Worm (Caenorhabditis elegans): ENCODE results near the gene pkn-1.

Gene pkn-1

DNA sequence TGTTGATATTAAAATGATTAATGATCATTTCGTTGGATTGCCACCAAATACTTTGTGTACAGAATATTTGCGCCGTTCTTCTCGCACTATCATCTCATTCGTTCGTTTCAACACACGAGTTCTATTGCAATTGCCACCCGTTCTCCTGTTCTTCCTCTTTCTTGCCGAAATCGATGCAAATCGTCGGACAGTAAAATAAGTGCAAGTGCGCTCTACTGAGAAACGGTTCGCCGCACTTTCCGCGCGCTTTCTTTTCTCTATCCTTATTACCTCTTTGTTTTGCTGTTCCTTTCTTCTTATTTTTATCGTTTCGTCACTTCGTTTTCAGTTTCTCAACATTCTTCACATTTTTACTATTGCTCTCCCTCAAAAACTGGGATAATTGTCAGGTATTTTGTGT, 5.9 kb upstream of the pkn-1 start (continued):
- TF ChIP-seq php-3 (GFP tag; IDR thresholded peaks at IDR 0.05) (no peak), nhr-42 (GFP tag; IDR thresholded peaks at IDR 0.05) (no peak), lin-38 (GFP tag; IDR thresholded peaks at IDR 0.05) (peak; percentile 92), egl-27 (tag; optimal IDR thresholded peaks at IDR 0.05) (no peak)

DNA sequence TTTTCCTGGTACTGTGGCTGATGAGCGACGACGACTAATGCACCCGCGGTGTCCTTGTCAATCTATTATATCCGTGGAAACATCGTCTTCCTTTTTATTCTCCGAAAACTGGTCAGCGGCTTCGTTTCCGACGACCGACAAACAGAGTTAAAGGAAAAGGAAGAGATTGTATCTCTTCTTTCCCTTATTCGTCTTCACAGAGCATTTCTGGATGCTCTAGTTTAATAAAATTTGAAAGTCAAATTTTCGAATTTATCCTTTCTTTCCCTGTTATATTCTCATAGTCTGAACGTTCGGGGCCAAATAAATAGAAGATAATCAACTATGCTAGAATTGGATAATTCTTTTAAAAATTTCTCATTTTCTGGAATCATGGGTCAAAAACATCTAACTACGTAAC, 4.2 kb upstream of the pkn-1 start:
- no peak for TF ChIP-seq pha-4 (GFP tag; IDR thresholded peaks at IDR 0.05)
- no peak for TF ChIP-seq pha-4 (tag; optimal IDR thresholded peaks at IDR 0.05)
- peak; percentile 82 for TF ChIP-seq aha-1 (tag)

DNA sequence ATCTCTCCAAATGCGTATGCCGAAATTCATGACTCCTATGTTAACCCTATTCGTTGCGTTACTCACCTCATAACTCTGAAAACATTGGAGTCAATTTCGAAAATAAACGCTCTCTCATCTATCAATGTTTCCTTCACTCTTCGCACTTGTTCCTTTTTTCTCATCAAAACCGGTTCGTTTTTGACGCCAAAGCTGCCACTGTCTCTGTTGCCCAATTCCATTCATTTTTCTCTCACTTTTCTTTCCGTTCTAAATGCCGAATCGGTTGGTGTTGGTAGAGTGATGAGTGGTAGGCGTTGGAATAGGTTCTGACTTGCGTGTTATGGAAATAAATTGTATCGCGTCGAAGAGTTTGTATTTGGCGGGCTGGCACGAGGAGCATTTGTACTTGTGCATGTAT, 3.7 kb upstream of the pkn-1 start:
- no peak for TF ChIP-seq lin-38 (GFP tag; IDR thresholded peaks at IDR 0.05)
- TF ChIP-seq unc-62 (GFP tag; optimal IDR thresholded peaks at IDR 0.05 in 1 of 2): peak in 1 of 2 experiments; percentile 89
- no peak for TF ChIP-seq unc-62 (tag; optimal IDR thresholded peaks at IDR 0.05)
- TF ChIP-seq hmg-1.1 (GFP tag; IDR thresholded peaks at IDR 0.05): 0 out of 2 replicates have a peak, but pooled peaks have one; percentile 17
- no peak for TF ChIP-seq mxl-3 (GFP tag; optimal IDR thresholded peaks at IDR 0.05)
- no peak for TF ChIP-seq D1046.2 (GFP tag; IDR thresholded peaks at IDR 0.05)

DNA sequence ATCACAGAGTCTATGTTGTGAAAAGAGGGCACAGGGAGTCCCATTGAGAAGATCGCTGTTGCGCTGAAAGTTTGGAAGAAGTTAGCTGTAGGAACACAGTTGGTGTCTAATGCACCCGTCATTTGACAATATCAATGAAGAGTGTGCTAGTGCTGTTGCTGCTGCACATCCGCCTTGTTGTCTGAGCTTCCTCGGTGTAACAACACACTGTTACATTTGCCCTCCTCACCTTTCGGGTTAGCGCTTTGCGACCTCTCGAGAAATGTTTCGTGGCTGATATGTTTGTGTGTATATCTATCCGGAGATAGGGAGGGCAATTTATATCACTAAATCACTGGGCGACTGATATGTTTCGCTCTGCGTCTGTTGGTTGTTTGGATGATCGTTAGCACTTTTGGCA, 2.8 kb upstream of the pkn-1 start:
- no peak for TF ChIP-seq aha-1 (tag)
- no peak for TF ChIP-seq T20F7.1 (GFP tag; optimal IDR thresholded peaks at IDR 0.05)
- no peak for TF ChIP-seq lin-1 (GFP tag; IDR thresholded peaks at IDR 0.05)
- TF ChIP-seq dmd-9 (GFP tag; IDR thresholded peaks at IDR 0.05): no peak
- no peak for TF ChIP-seq ztf-7 (tag; optimal IDR thresholded peaks at IDR 0.05)
- TF ChIP-seq Y5F2A.4 (GFP tag; optimal IDR thresholded peaks at IDR 0.05): no peak
- no peak for TF ChIP-seq attf-4 (tag; optimal IDR thresholded peaks at IDR 0.05)
- no peak for TF ChIP-seq pqm-1 (tag; optimal IDR thresholded peaks at IDR 0.05)
- peak; percentile 12; the same call in 1 of the 2 replicates for TF ChIP-seq nhr-41 (GFP tag; IDR thresholded peaks at IDR 0.05)
- peak; percentile 48 for TF ChIP-seq dmd-6 (GFP tag; IDR thresholded peaks at IDR 0.05)
- no peak for TF ChIP-seq saeg-2 (GFP tag; IDR thresholded peaks at IDR 0.05)
- TF ChIP-seq lim-7 (GFP tag; IDR thresholded peaks at IDR 0.05): no peak
- no peak for TF ChIP-seq zip-11 (GFP tag; IDR thresholded peaks at IDR 0.05)
- TF ChIP-seq F26F4.8 (GFP tag; conservative IDR thresholded peaks at IDR 0.05): no peak
- no peak for TF ChIP-seq ztf-11 (tag; optimal IDR thresholded peaks at IDR 0.05)
- TF ChIP-seq tra-1 (GFP tag; IDR thresholded peaks at IDR 0.05): no peak
- no peak for TF ChIP-seq skn-1 (tag; optimal IDR thresholded peaks at IDR 0.05)
- no peak for TF ChIP-seq zfp-3 (GFP tag; conservative IDR thresholded peaks at IDR 0.05)
- no peak for TF ChIP-seq nhr-6 (tag; optimal IDR thresholded peaks at IDR 0.05)
- no peak for TF ChIP-seq fkh-10 (GFP tag; optimal IDR thresholded peaks at IDR 0.05)
- TF ChIP-seq spr-1 (tag; optimal IDR thresholded peaks at IDR 0.05): no peak
- TF ChIP-seq F37D6.2 (tag; optimal IDR thresholded peaks at IDR 0.05): no peak
- TF ChIP-seq nhr-28 (tag; optimal IDR thresholded peaks at IDR 0.05): peak; percentile 41
- no peak for TF ChIP-seq T26A8.4 (GFP tag; IDR thresholded peaks at IDR 0.05)
- TF ChIP-seq nhr-76 (tag; optimal IDR thresholded peaks at IDR 0.05): no peak
- no peak for TF ChIP-seq hif-1 (tag; optimal IDR thresholded peaks at IDR 0.05)
- TF ChIP-seq ceh-32 (tag; optimal IDR thresholded peaks at IDR 0.05; ENCODE audit: poor library complexity): no peak
- TF ChIP-seq hlh-11 (tag; optimal IDR thresholded peaks at IDR 0.05): peak; percentile 72
- no peak for TF ChIP-seq daf-12 (tag; optimal IDR thresholded peaks at IDR 0.05)
- TF ChIP-seq lin-29 (GFP tag; IDR thresholded peaks at IDR 0.05): no peak
- peak; percentile 65 for TF ChIP-seq nhr-11 (tag; optimal IDR thresholded peaks at IDR 0.05)
- TF ChIP-seq ceh-44 (GFP tag; IDR thresholded peaks at IDR 0.05): no peak
- TF ChIP-seq ceh-28 (tag; optimal IDR thresholded peaks at IDR 0.05): no peak
- TF ChIP-seq lin-39 (tag; optimal IDR thresholded peaks at IDR 0.05): no peak
- no peak for TF ChIP-seq lin-15B (tag; optimal IDR thresholded peaks at IDR 0.05)
- no peak for TF ChIP-seq mes-2 (tag; optimal IDR thresholded peaks at IDR 0.05; ENCODE audit: poor library complexity, severe bottlenecking)
- TF ChIP-seq egl-43 (GFP tag; IDR thresholded peaks at IDR 0.05): no peak
- no peak for TF ChIP-seq ZK546.5 (tag; optimal IDR thresholded peaks at IDR 0.05)

Measured in whole organism, L4 larva.